Worm (Caenorhabditis elegans) whole organism, L4/young adult: ENCODE data around the gene gmeb-1.

Source experiments
- W03F9.2 ChIP-seq: fragments of 150-350 bp; optimal IDR thresholded peaks from 2 replicates; lab custom pipeline; 2014; ENCODE audit warnings: missing biosample characterization, missing genetic modification characterization
- dao-5 ChIP-seq: sonication (generic microtip); optimal IDR thresholded peaks from 2 replicates; lab custom pipeline; 2016; ENCODE audit warnings: missing genotype, missing genetic modification characterization, moderate library complexity, missing compliant biosample characterization
- him-1 ChIP-seq: sonication (generic microtip); optimal IDR thresholded peaks from 2 replicates; lab custom pipeline; 2016; ENCODE audit warnings: missing genotype, missing genetic modification reagents, missing genetic modification characterization, missing compliant biosample characterization

- peak; percentile 53 for TF ChIP-seq W03F9.2 (tag; lab: Kevin White, UChicago)
- TF ChIP-seq him-1 (tag; lab: Kevin White, UChicago) = no peak
- TF ChIP-seq dao-5 (tag; lab: Kevin White, UChicago) = no peak
Measured at ce11 chrII:18787-19186, 551 bp upstream of the gmeb-1 start.
